Worm (Caenorhabditis elegans): ENCODE data around the gene srx-20.
"Not testable (repeated sequence)": the region's sequence is repeated elsewhere in the genome, so short reads cannot be mapped to it uniquely, and the experiment has no call there.

Gene srx-20

ce11 chrIV:6867791-6868190, at the start of gene srx-20:
Gene srx-20 (plus strand): TSS chrIV:6868091.
- no peak for TF ChIP-seq pes-1 (GFP tag; IDR thresholded peaks at IDR 0.05)
- TF ChIP-seq tbx-11 (GFP tag; IDR thresholded peaks at IDR 0.05), result no peak
- no peak for TF ChIP-seq ceh-36 (tag; optimal IDR thresholded peaks at IDR 0.05)
- TF ChIP-seq aly-1 (tag; optimal IDR thresholded peaks at IDR 0.05), result no peak

DNA sequence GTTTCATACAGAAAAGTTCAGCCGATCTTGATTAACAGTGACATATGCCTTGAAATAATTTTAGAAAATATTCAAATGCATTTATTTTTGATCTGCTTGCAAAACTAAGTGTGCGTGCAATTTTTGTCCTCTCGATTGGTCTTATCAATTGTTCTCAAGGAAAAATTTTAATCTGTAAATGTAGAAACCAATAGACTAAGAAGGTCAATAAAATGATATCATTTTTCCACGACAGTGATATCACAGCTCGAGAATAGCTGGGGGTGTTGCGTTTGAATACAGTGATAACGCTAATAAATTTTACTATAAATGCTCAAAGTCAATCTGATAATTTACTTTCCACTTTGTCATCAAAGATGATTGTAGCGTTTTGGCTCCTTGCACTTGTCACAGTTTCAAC, 49.5 kb upstream of the srx-20 start, which contains the start of gene C17H12.8:
TSS of gene C17H12.8 (plus strand) at position 335 of the 400 bp plus-strand sequence.
- no peak for TF ChIP-seq tbx-11 (GFP tag; IDR thresholded peaks at IDR 0.05)
- TF ChIP-seq pes-1 (GFP tag; IDR thresholded peaks at IDR 0.05), result no peak
- no peak for TF ChIP-seq ama-1 (optimal IDR thresholded peaks at IDR 0.05)
- no peak for TF ChIP-seq hmg-4 (GFP tag; optimal IDR thresholded peaks at IDR 0.05)
- TF ChIP-seq scrt-1 (GFP tag; IDR thresholded peaks at IDR 0.05), result no peak
- TF ChIP-seq tbx-37 (GFP tag; conservative IDR thresholded peaks at IDR 0.05), result no peak
- TF ChIP-seq hnd-1 (tag; optimal IDR thresholded peaks at IDR 0.05), result no peak
- TF ChIP-seq tra-4 (tag; optimal IDR thresholded peaks at IDR 0.05), result no peak
- no peak for TF ChIP-seq hmbx-1 (tag; optimal IDR thresholded peaks at IDR 0.05)
- no peak for TF ChIP-seq ceh-13 (GFP tag; optimal IDR thresholded peaks at IDR 0.05)
- TF ChIP-seq sea-1 (GFP tag; conservative IDR thresholded peaks at IDR 0.05), result no peak
- no peak for TF ChIP-seq F13C5.2 (tag; optimal IDR thresholded peaks at IDR 0.05)
- no peak for TF ChIP-seq ets-7 (tag; optimal IDR thresholded peaks at IDR 0.05)
- TF ChIP-seq B0310.2 (tag; optimal IDR thresholded peaks at IDR 0.05), result no peak
- no peak for TF ChIP-seq ceh-36 (tag; optimal IDR thresholded peaks at IDR 0.05)
- TF ChIP-seq flt-1 (GFP tag; IDR thresholded peaks at IDR 0.05), result no peak
- no peak for TF ChIP-seq aly-1 (tag; optimal IDR thresholded peaks at IDR 0.05)

DNA sequence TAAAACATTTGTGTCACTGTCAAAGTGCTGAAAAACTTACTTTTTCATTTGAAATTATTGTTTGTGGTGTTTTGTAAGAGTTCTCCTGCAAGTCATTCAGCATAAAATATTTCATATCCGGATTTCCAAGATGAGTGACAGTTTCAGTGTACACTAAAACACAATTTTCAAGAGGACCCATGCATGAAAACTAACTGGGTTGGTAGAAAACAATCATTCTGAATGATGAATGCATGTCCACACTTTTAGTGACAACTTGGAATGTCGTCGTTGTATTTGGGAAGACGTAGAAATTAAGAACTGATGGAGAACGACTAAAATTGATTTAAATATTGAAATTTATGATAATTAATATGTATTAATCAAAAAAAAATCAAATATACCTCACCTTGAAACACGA, 46.2 kb upstream of the srx-20 start:
- TF ChIP-seq ama-1 (optimal IDR thresholded peaks at IDR 0.05) (no peak), hmbx-1 (tag; optimal IDR thresholded peaks at IDR 0.05) (no peak), tbx-11 (GFP tag; IDR thresholded peaks at IDR 0.05) (no peak), tra-4 (tag; optimal IDR thresholded peaks at IDR 0.05) (no peak), flt-1 (GFP tag; IDR thresholded peaks at IDR 0.05) (no peak), hnd-1 (tag; optimal IDR thresholded peaks at IDR 0.05) (no peak), tbx-37 (GFP tag; conservative IDR thresholded peaks at IDR 0.05) (no peak), aly-1 (tag; optimal IDR thresholded peaks at IDR 0.05) (no peak), pes-1 (GFP tag; IDR thresholded peaks at IDR 0.05) (no peak), sea-1 (GFP tag; conservative IDR thresholded peaks at IDR 0.05) (no peak), hmg-4 (GFP tag; optimal IDR thresholded peaks at IDR 0.05) (no peak), F13C5.2 (tag; optimal IDR thresholded peaks at IDR 0.05) (no peak), B0310.2 (tag; optimal IDR thresholded peaks at IDR 0.05) (no peak)

ce11 chrIV:6822406-6822805, 45.5 kb upstream of the srx-20 start, which contains the start of gene C17H12.6:
Gene C17H12.6 (minus strand): TSS chrIV:6822506.
- TF ChIP-seq aly-1 (tag; optimal IDR thresholded peaks at IDR 0.05) (no peak), scrt-1 (GFP tag; IDR thresholded peaks at IDR 0.05) (no peak), pes-1 (GFP tag; IDR thresholded peaks at IDR 0.05) (no peak), hnd-1 (tag; optimal IDR thresholded peaks at IDR 0.05) (no peak), ama-1 (optimal IDR thresholded peaks at IDR 0.05) (no peak), ceh-13 (GFP tag; optimal IDR thresholded peaks at IDR 0.05) (no peak), hmg-4 (GFP tag; optimal IDR thresholded peaks at IDR 0.05) (no peak)

DNA sequence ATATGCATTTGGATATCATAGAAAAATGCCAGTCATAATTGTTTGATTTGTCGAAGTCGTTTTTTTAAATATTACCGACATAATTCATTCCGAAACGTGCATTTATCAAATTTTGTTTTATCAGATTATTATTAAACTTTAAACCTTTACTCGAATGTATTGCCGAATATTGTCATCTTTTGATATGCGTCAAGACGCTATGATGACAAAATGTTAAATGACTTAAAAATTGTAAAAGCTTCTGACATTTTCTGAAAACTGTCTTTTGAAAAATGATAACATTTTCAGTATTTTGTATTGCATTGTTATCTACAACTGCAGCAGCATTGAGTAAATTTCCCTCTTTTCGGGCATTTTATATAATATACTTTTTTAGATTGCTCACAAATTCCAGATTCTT, 43.3 kb upstream of the srx-20 start, which contains the start of gene H20E11.3:
TSS of gene H20E11.3 (plus strand) at position 195 of the 400 bp plus-strand sequence.
- no peak for TF ChIP-seq aly-1 (tag; optimal IDR thresholded peaks at IDR 0.05)
- TF ChIP-seq ets-7 (tag; optimal IDR thresholded peaks at IDR 0.05), result no peak
- no peak for TF ChIP-seq hnd-1 (tag; optimal IDR thresholded peaks at IDR 0.05)

ce11 chrIV:6827477-6827876, 40.4 kb upstream of the srx-20 start, which contains the start of gene H20E11.2:
Gene H20E11.2 (plus strand): TSS chrIV:6827777.
- TF ChIP-seq hmbx-1 (tag; optimal IDR thresholded peaks at IDR 0.05); flt-1 (GFP tag; IDR thresholded peaks at IDR 0.05); scrt-1 (GFP tag; IDR thresholded peaks at IDR 0.05): not testable (repeated sequence)

- no peak for TF ChIP-seq ceh-36 (tag; optimal IDR thresholded peaks at IDR 0.05)
These were observed 38.0 kb upstream of the srx-20 start, which contains the start of gene H20E11.1 for ce11 chrIV:6829902-6830301. Gene H20E11.1 (plus strand): TSS chrIV:6830145.

DNA sequence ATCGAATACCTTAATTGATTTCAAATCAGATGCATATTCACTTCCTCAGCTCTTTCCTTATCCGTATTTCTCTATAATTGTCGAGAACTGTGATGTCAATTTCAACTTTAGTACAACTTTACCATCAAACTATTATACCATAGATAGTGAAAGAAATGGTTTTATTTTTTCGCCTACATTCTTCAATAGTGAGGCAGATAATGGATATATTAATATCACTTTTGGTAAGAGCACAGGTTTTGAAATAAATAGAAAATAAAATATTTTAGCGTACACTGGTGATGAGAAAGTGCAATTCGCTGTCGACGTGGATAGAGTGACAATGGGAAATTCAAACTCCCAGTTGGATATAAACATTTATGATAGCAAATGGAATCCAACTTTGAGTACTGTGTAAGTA, 35.7 kb upstream of the srx-20 start:
- TF ChIP-seq hnd-1 (tag; optimal IDR thresholded peaks at IDR 0.05) (no peak), hmbx-1 (tag; optimal IDR thresholded peaks at IDR 0.05) (no peak), ama-1 (optimal IDR thresholded peaks at IDR 0.05) (no peak), pes-1 (GFP tag; IDR thresholded peaks at IDR 0.05) (no peak), ceh-13 (GFP tag; optimal IDR thresholded peaks at IDR 0.05) (no peak), hmg-4 (GFP tag; optimal IDR thresholded peaks at IDR 0.05) (no peak), scrt-1 (GFP tag; IDR thresholded peaks at IDR 0.05) (no peak), B0310.2 (tag; optimal IDR thresholded peaks at IDR 0.05) (no peak), tbx-11 (GFP tag; IDR thresholded peaks at IDR 0.05) (no peak), aly-1 (tag; optimal IDR thresholded peaks at IDR 0.05) (no peak)

ce11 chrIV:6833617-6834016, 34.3 kb upstream of the srx-20 start:
- TF ChIP-seq scrt-1 (GFP tag; IDR thresholded peaks at IDR 0.05) (no peak), ceh-13 (GFP tag; optimal IDR thresholded peaks at IDR 0.05) (no peak), aly-1 (tag; optimal IDR thresholded peaks at IDR 0.05) (no peak), tbx-37 (GFP tag; conservative IDR thresholded peaks at IDR 0.05) (no peak), flt-1 (GFP tag; IDR thresholded peaks at IDR 0.05) (no peak), F13C5.2 (tag; optimal IDR thresholded peaks at IDR 0.05) (no peak), ceh-36 (tag; optimal IDR thresholded peaks at IDR 0.05) (no peak), hnd-1 (tag; optimal IDR thresholded peaks at IDR 0.05) (no peak), tra-4 (tag; optimal IDR thresholded peaks at IDR 0.05) (no peak), sea-1 (GFP tag; conservative IDR thresholded peaks at IDR 0.05) (no peak)
